Fruit fly (Drosophila melanogaster) S2 (cell line): ENCODE data around the gene PLCXD.
A peak's percentile ranks its signal among the peaks of the same experiment; 100 is the strongest.

Experiments
- CG8478 ChIP-seq: fragments of >200 bp; optimal IDR thresholded peaks from 2 replicates; lab custom pipeline; 2018
- CTCF ChIP-seq, 2 experiments: fragments of >200 bp; optimal IDR thresholded peaks; 2 replicates each; lab custom pipeline; 2018

PLCXD gene

dm6 chr2L:12066617-12067251 is 17.5 kb downstream of the PLCXD start, which contains the start of gene firl:
Gene firl, minus strand, starts transcription at chr2L:12066775.
- no peak for TF ChIP-seq CG8478 (lab: Kevin White, UChicago)
- no peak for TF ChIP-seq CTCF (optimal IDR thresholded peaks at IDR 0.05; lab: Kevin White, UChicago)

dm6 chr2L:12075850-12076249 is 26.6 kb downstream of the PLCXD start, which contains the start of gene CG14947:
Gene CG14947, plus strand, starts transcription at chr2L:12076100.
- TF ChIP-seq CTCF (optimal IDR thresholded peaks at IDR 0.05; lab: Kevin White, UChicago) = no peak
- TF ChIP-seq CG8478 (lab: Kevin White, UChicago) = no peak

dm6 chr2L:12078123-12078658 is 29.0 kb downstream of the PLCXD start:
- TF ChIP-seq CTCF (optimal IDR thresholded peaks at IDR 0.05; lab: Kevin White, UChicago) (peak; percentile 73 to 77), CG8478 (lab: Kevin White, UChicago) (no peak)

- TF ChIP-seq CG8478 (lab: Kevin White, UChicago) (no peak), CTCF (optimal IDR thresholded peaks at IDR 0.05; lab: Kevin White, UChicago) (no peak)
Measured at dm6 chr2L:12078695-12079094, 29.5 kb downstream of the PLCXD start.

dm6 chr2L:12079827-12080381 is 30.7 kb downstream of the PLCXD start:
- TF ChIP-seq CG8478 (lab: Kevin White, UChicago) (no peak), CTCF (optimal IDR thresholded peaks at IDR 0.05; lab: Kevin White, UChicago) (no peak)

- TF ChIP-seq CTCF (optimal IDR thresholded peaks at IDR 0.05; lab: Kevin White, UChicago) (no peak), CG8478 (lab: Kevin White, UChicago) (no peak)
Measured at dm6 chr2L:12081118-12081665, 32.0 kb downstream of the PLCXD start.

- TF ChIP-seq CTCF (optimal IDR thresholded peaks at IDR 0.05; lab: Kevin White, UChicago) = no peak
- TF ChIP-seq CG8478 (lab: Kevin White, UChicago) = no peak
Measured at dm6 chr2L:12085010-12085409, 35.8 kb downstream of the PLCXD start.

- TF ChIP-seq CG8478 (lab: Kevin White, UChicago) (no peak), CTCF (optimal IDR thresholded peaks at IDR 0.05; lab: Kevin White, UChicago) (peak; percentile 80 to 85)
Measured at dm6 chr2L:12085619-12086171, 36.5 kb downstream of the PLCXD start, which contains the start of gene prd. Gene prd, minus strand, starts transcription at chr2L:12085827.

dm6 chr2L:12087442-12087841 is 38.2 kb downstream of the PLCXD start:
- no peak for TF ChIP-seq CG8478 (lab: Kevin White, UChicago)
- no peak for TF ChIP-seq CTCF (optimal IDR thresholded peaks at IDR 0.05; lab: Kevin White, UChicago)

dm6 chr2L:12089145-12089544 is 39.9 kb downstream of the PLCXD start:
- TF ChIP-seq CTCF (optimal IDR thresholded peaks at IDR 0.05; lab: Kevin White, UChicago) (no peak), CG8478 (lab: Kevin White, UChicago) (no peak)

dm6 chr2L:12091522-12091921 is 42.3 kb downstream of the PLCXD start, which contains the start of gene Pex19:
Gene Pex19, plus strand, starts transcription at chr2L:12091822.
- TF ChIP-seq CTCF (optimal IDR thresholded peaks at IDR 0.05; lab: Kevin White, UChicago) = no peak
- no peak for TF ChIP-seq CG8478 (lab: Kevin White, UChicago)

dm6 chr2L:12092041-12092440 is 42.8 kb downstream of the PLCXD start:
- no peak for TF ChIP-seq CTCF (optimal IDR thresholded peaks at IDR 0.05; lab: Kevin White, UChicago)
- TF ChIP-seq CG8478 (lab: Kevin White, UChicago) = no peak

dm6 chr2L:12092719-12093118 is 43.5 kb downstream of the PLCXD start:
- TF ChIP-seq CG8478 (lab: Kevin White, UChicago) (no peak), CTCF (optimal IDR thresholded peaks at IDR 0.05; lab: Kevin White, UChicago) (no peak)

- TF ChIP-seq CTCF (optimal IDR thresholded peaks at IDR 0.05; lab: Kevin White, UChicago) = no peak
- TF ChIP-seq CG8478 (lab: Kevin White, UChicago) = no peak
Measured at dm6 chr2L:12093652-12094051, 44.4 kb downstream of the PLCXD start.

dm6 chr2L:12096396-12096813 is 47.2 kb downstream of the PLCXD start, which contains the start of the genes CG6712 and Mt2:
Gene CG6712, minus strand, starts transcription at chr2L:12096511.
Gene Mt2, plus strand, starts transcription at chr2L:12096525.
- TF ChIP-seq CG8478 (lab: Kevin White, UChicago) (no peak), CTCF (optimal IDR thresholded peaks at IDR 0.05; lab: Kevin White, UChicago) (no peak)
